Worm (Caenorhabditis elegans): Measurements from ENCODE around the gene arrd-26.

- TF ChIP-seq mep-1 (tag; optimal IDR thresholded peaks at IDR 0.05): no peak
- no peak for TF ChIP-seq pha-4 (tag; optimal IDR thresholded peaks at IDR 0.05)
- no peak for TF ChIP-seq unc-62 (GFP tag; optimal IDR thresholded peaks at IDR 0.05)
- TF ChIP-seq mls-2 (tag; optimal IDR thresholded peaks at IDR 0.05): no peak
- TF ChIP-seq nhr-28 (tag; optimal IDR thresholded peaks at IDR 0.05): no peak
- no peak for TF ChIP-seq mab-5 (tag; optimal IDR thresholded peaks at IDR 0.05)
- TF ChIP-seq nhr-12 (tag; optimal IDR thresholded peaks at IDR 0.05): no peak
- TF ChIP-seq lsy-2 (tag; optimal IDR thresholded peaks at IDR 0.05): no peak
These were observed 8.5 kb upstream of the arrd-26 start for ce11 chrIV:2057462-2057861.
